Fruit fly (Drosophila melanogaster) whole organism, adult: ENCODE data around the gene Klp68D.

ENCODE experiments used
- CG11617 ChIP-seq: fragments of 200-800 bp; sonication (Bioruptor generic); optimal IDR thresholded peaks from 2 replicates; lab custom pipeline; 2017; ENCODE audit warnings: mild to moderate bottlenecking, missing biosample characterization, missing genetic modification reagents, missing genetic modification characterization
- CG12768 ChIP-seq: fragments of 200-800 bp; sonication (Bioruptor generic); optimal IDR thresholded peaks from 2 replicates; lab custom pipeline; 2017; ENCODE audit warnings: missing biosample characterization, missing genetic modification characterization, mild to moderate bottlenecking, moderate library complexity, missing genetic modification reagents
- CG14711 ChIP-seq: fragments of 200-800 bp; sonication (Bioruptor generic); optimal IDR thresholded peaks from 2 replicates; lab custom pipeline; 2018; ENCODE audit warnings: missing biosample characterization, mild to moderate bottlenecking, missing genetic modification characterization, moderate library complexity
- CG1620 ChIP-seq: fragments of 200-800 bp; sonication (Bioruptor generic); optimal IDR thresholded peaks from 2 replicates; lab custom pipeline; 2016; ENCODE audit warnings: missing biosample characterization, missing genetic modification characterization
- CG33017 ChIP-seq: fragments of 200-800 bp; sonication (Bioruptor generic); optimal IDR thresholded peaks from 2 replicates; lab custom pipeline; 2018; ENCODE audit warnings: missing biosample characterization, mild to moderate bottlenecking, missing genetic modification characterization, moderate library complexity
- CG5204 ChIP-seq: fragments of 200-800 bp; sonication (Bioruptor generic); optimal IDR thresholded peaks from 2 replicates; lab custom pipeline; 2016; ENCODE audit warnings: missing biosample characterization, missing genetic modification characterization
- CG7045 ChIP-seq: fragments of 200-800 bp; sonication (Bioruptor generic); optimal IDR thresholded peaks from 2 replicates; lab custom pipeline; 2017; ENCODE audit warnings: missing biosample characterization, mild to moderate bottlenecking, missing genetic modification characterization
- CG7101 ChIP-seq: fragments of 200-800 bp; sonication (Bioruptor generic); optimal IDR thresholded peaks from 2 replicates; lab custom pipeline; 2018; ENCODE audit warnings: missing biosample characterization, mild to moderate bottlenecking, missing genetic modification characterization, moderate library complexity
- Clk ChIP-seq: fragments of 200-800 bp; sonication (Bioruptor generic); optimal IDR thresholded peaks from 2 replicates; lab custom pipeline; 2017; ENCODE audit warnings: missing biosample characterization, missing genetic modification characterization
- Crg-1 ChIP-seq: fragments of 200-800 bp; sonication (Bioruptor generic); optimal IDR thresholded peaks from 2 replicates; lab custom pipeline; 2016; ENCODE audit warnings: missing biosample characterization, missing genetic modification characterization
- Hr96 ChIP-seq: fragments of 200-800 bp; sonication (Bioruptor generic); optimal IDR thresholded peaks from 2 replicates; lab custom pipeline; 2016; ENCODE audit warnings: missing biosample characterization, missing genetic modification characterization
- Mnt ChIP-seq: fragments of 200-800 bp; sonication (Bioruptor generic); optimal IDR thresholded peaks from 2 replicates; lab custom pipeline; 2016; ENCODE audit warnings: missing biosample characterization, mild to moderate bottlenecking, missing genetic modification characterization
- bab1 ChIP-seq: fragments of 200-800 bp; sonication (Bioruptor generic); optimal IDR thresholded peaks from 3 replicates; lab custom pipeline; 2019; ENCODE audit warnings: missing biosample characterization, mild to moderate bottlenecking, missing genetic modification characterization, moderate library complexity
- cic ChIP-seq: fragments of 200-800 bp; sonication (Bioruptor generic); optimal IDR thresholded peaks from 2 replicates; lab custom pipeline; 2017; ENCODE audit warnings: missing biosample characterization, mild to moderate bottlenecking, missing genetic modification characterization, moderate library complexity
- cnc ChIP-seq, 2 experiments: fragments of >200 bp; optimal IDR thresholded peaks; 2 replicates each; lab custom pipeline; 2017
- kay ChIP-seq: fragments of 200-800 bp; sonication (Bioruptor generic); peaks from one replicate; lab custom pipeline; 2016; ENCODE audit warnings: missing biosample characterization, missing genetic modification characterization, borderline replicate concordance
- ovo ChIP-seq: fragments of 200-800 bp; sonication (Bioruptor generic); optimal IDR thresholded peaks from 2 replicates; lab custom pipeline; 2016; ENCODE audit warnings: missing biosample characterization, missing genetic modification characterization
- pad ChIP-seq: fragments of 200-800 bp; sonication (Bioruptor generic); optimal IDR thresholded peaks from 3 replicates; lab custom pipeline; 2017; ENCODE audit warnings: missing biosample characterization, missing genetic modification characterization, mild to moderate bottlenecking, moderate library complexity, missing genetic modification reagents
- tj ChIP-seq: fragments of 200-800 bp; sonication (Bioruptor generic); optimal IDR thresholded peaks from 3 replicates; lab custom pipeline; 2017; ENCODE audit warnings: missing biosample characterization, mild to moderate bottlenecking, missing genetic modification characterization, moderate library complexity
- toe ChIP-seq: fragments of 200-800 bp; sonication (Bioruptor generic); optimal IDR thresholded peaks from 2 replicates; lab custom pipeline; 2016; ENCODE audit warnings: missing biosample characterization, missing genetic modification characterization

Klp68D gene

dm6 chr3L:11814655-11815054 lies 19.2 kb downstream of the Klp68D start, which contains the start of gene Cubn2:
Cubn2 (minus strand) TSS chr3L:11814755.
- TF ChIP-seq cnc (optimal IDR thresholded peaks at IDR 0.05; lab: Kevin White, UChicago) (no peak), Crg-1 (GFP tag; lab: Kevin White, UChicago) (no peak), CG1620 (GFP tag; lab: Kevin White, UChicago) (no peak), tj (no peak), bab1 (no peak), toe (GFP tag; lab: Kevin White, UChicago) (no peak), pad (GFP tag; lab: Kevin White, UChicago) (no peak)

- peak; percentile 81 for TF ChIP-seq kay (GFP tag; lab: Kevin White, UChicago)
- TF ChIP-seq bab1: peak; percentile 52
- TF ChIP-seq tj: peak; percentile 14
- no peak for TF ChIP-seq Crg-1 (GFP tag; lab: Kevin White, UChicago)
Observed at dm6 chr3L:11815220-11815797, 19.9 kb downstream of the Klp68D start, which contains the start of gene CG14130. CG14130 (plus strand) TSS chr3L:11815444.

dm6 chr3L:11816641-11817040 lies 21.2 kb downstream of the Klp68D start:
- TF ChIP-seq kay (GFP tag; lab: Kevin White, UChicago) (peak; percentile 73), CG33017 (tag; lab: Kevin White, UChicago) (no peak)

dm6 chr3L:11819639-11820456 lies 24.4 kb downstream of the Klp68D start:
- peak; percentile 24 for TF ChIP-seq toe (GFP tag; lab: Kevin White, UChicago)
- peak; percentile 65 to 92 for TF ChIP-seq cnc (optimal IDR thresholded peaks at IDR 0.05; lab: Kevin White, UChicago)
- TF ChIP-seq CG5204 (GFP tag; lab: Kevin White, UChicago): no peak
- TF ChIP-seq CG7045 (GFP tag; lab: Kevin White, UChicago): peak; percentile 32
- peak; percentile 83 for TF ChIP-seq ovo (GFP tag; lab: Kevin White, UChicago)
- peak; percentile 60 for TF ChIP-seq CG33017 (tag; lab: Kevin White, UChicago)
- peak; percentile 12 for TF ChIP-seq CG12768 (GFP tag; lab: Kevin White, UChicago)
- TF ChIP-seq CG14711: no peak
- TF ChIP-seq Clk: no peak
- peak; percentile 51 for TF ChIP-seq CG7101 (tag; lab: Kevin White, UChicago)
- peak; percentile 91 for TF ChIP-seq cic (GFP tag; lab: Kevin White, UChicago)
- TF ChIP-seq pad (GFP tag; lab: Kevin White, UChicago): no peak
- TF ChIP-seq kay (GFP tag; lab: Kevin White, UChicago): peak; percentile 99
- TF ChIP-seq CG11617 (GFP tag; lab: Kevin White, UChicago): peak; percentile 37
- peak; percentile 99 for TF ChIP-seq tj
- peak; percentile 30 for TF ChIP-seq Hr96 (GFP tag; lab: Kevin White, UChicago)
- TF ChIP-seq bab1: peak; percentile 64
- TF ChIP-seq CG1620 (GFP tag; lab: Kevin White, UChicago): peak; percentile 33
- TF ChIP-seq Mnt (GFP tag; lab: Kevin White, UChicago): peak; percentile 89
- TF ChIP-seq Crg-1 (GFP tag; lab: Kevin White, UChicago): no peak

- TF ChIP-seq CG7045 (GFP tag; lab: Kevin White, UChicago) (no peak), CG14711 (no peak), toe (GFP tag; lab: Kevin White, UChicago) (no peak), cnc (optimal IDR thresholded peaks at IDR 0.05; lab: Kevin White, UChicago) (no peak), Mnt (GFP tag; lab: Kevin White, UChicago) (no peak), Clk (no peak), CG7101 (tag; lab: Kevin White, UChicago) (no peak), CG1620 (GFP tag; lab: Kevin White, UChicago) (no peak), cic (GFP tag; lab: Kevin White, UChicago) (no peak), Hr96 (GFP tag; lab: Kevin White, UChicago) (no peak), CG33017 (tag; lab: Kevin White, UChicago) (no peak), pad (GFP tag; lab: Kevin White, UChicago) (no peak), kay (GFP tag; lab: Kevin White, UChicago) (no peak)
Observed at dm6 chr3L:11821723-11822445, 26.5 kb downstream of the Klp68D start, which contains the start of the genes CG11597 and CG5946. CG11597 (minus strand) TSS chr3L:11822275. CG5946 (minus strand) TSS chr3L:11822275.
